Worm (Caenorhabditis elegans) whole organism, young adult: ENCODE data around the gene pelo-1.

Experiments used
- B0261.1 ChIP-seq: sonication (generic microtip); optimal IDR thresholded peaks from 2 replicates; lab custom pipeline; 2016; ENCODE audit warnings: mild to moderate bottlenecking, missing genetic modification characterization, moderate library complexity, missing compliant biosample characterization
- K12H6.12 ChIP-seq: fragments of 200-800 bp; sonication (Bioruptor generic); optimal IDR thresholded peaks from 2 replicates; lab custom pipeline; 2018; ENCODE audit warnings: mild to moderate bottlenecking, missing genetic modification characterization, missing compliant biosample characterization
- T26A5.8 ChIP-seq: sonication (generic microtip); optimal IDR thresholded peaks from 2 replicates; lab custom pipeline; 2016; ENCODE audit warnings: missing genetic modification characterization, missing compliant biosample characterization
- chd-7 ChIP-seq: sonication (generic microtip); optimal IDR thresholded peaks from 2 replicates; lab custom pipeline; 2016; ENCODE audit warnings: mild to moderate bottlenecking, missing genetic modification characterization, moderate library complexity, missing compliant biosample characterization
- die-1 ChIP-seq: sonication (generic microtip); optimal IDR thresholded peaks from 2 replicates; lab custom pipeline; 2016; ENCODE audit warnings: missing genotype, mild to moderate bottlenecking, missing genetic modification characterization, missing compliant biosample characterization
- dpff-1 ChIP-seq: sonication (generic microtip); optimal IDR thresholded peaks from 2 replicates; lab custom pipeline; 2017; ENCODE audit warnings: mild to moderate bottlenecking, missing genetic modification characterization, missing compliant biosample characterization
- let-526 ChIP-seq: fragments of 200-800 bp; sonication (Bioruptor generic); IDR thresholded peaks from 2 replicates; pipeline ENCODE4 v1.3.6; 2022; ENCODE audit warnings: missing genetic modification reagents, missing genetic modification characterization, missing compliant biosample characterization
- let-607 ChIP-seq, 2 experiments: fragments of 200-800 bp in 1 of 2; sonication (Bioruptor generic) in 1 of 2; sonication (generic microtip) in 1 of 2; optimal IDR thresholded peaks; 2 replicates each; lab custom pipeline; 2016 to 2018; ENCODE audit warnings: mild to moderate bottlenecking in 2 of 2, missing compliant biosample characterization in 2 of 2, missing genetic modification characterization in 2 of 2, moderate library complexity in 2 of 2, missing genotype in 1 of 2
- madf-8 ChIP-seq: fragments of 200-800 bp; sonication (Bioruptor generic); conservative IDR thresholded peaks from 2 replicates; pipeline ENCODE4 v1.3.6; 2022; ENCODE audit warnings: missing genetic modification reagents, missing genetic modification characterization, missing compliant biosample characterization
- nfya-1 ChIP-seq: sonication (generic microtip); optimal IDR thresholded peaks from 2 replicates; lab custom pipeline; 2017; ENCODE audit warnings: antibody characterized with exemption, missing compliant biosample characterization, missing genetic modification characterization, borderline replicate concordance; ENCODE audit not compliant: insufficient read depth
- zfh-2 ChIP-seq: fragments of 200-800 bp; sonication (Bioruptor generic); conservative IDR thresholded peaks from 2 replicates; pipeline ENCODE4 v1.3.6; 2022; ENCODE audit warnings: missing genetic modification reagents, missing genetic modification characterization, missing compliant biosample characterization
- ztf-25 ChIP-seq: fragments of 200-800 bp; sonication (Bioruptor generic); IDR thresholded peaks from 2 replicates; pipeline ENCODE4 v1.3.6; 2022; ENCODE audit warnings: missing genetic modification reagents, missing genetic modification characterization, missing compliant biosample characterization

- no peak for TF ChIP-seq B0261.1 (tag; lab: Kevin White, UChicago)
- no peak for TF ChIP-seq dpff-1 (tag; lab: Kevin White, UChicago)
- TF ChIP-seq let-607 (tag; optimal IDR thresholded peaks at IDR 0.05; lab: Kevin White, UChicago): no peak
- TF ChIP-seq nfya-1 (tag; lab: Kevin White, UChicago): no peak
- no peak for TF ChIP-seq let-526 (GFP tag; lab: Robert Waterston, UW)
- no peak for TF ChIP-seq chd-7 (tag; lab: Kevin White, UChicago)
- no peak for TF ChIP-seq madf-8 (GFP tag; lab: Robert Waterston, UW)
- TF ChIP-seq T26A5.8 (tag; lab: Kevin White, UChicago): no peak
- no peak for TF ChIP-seq die-1 (tag; lab: Kevin White, UChicago)
- TF ChIP-seq zfh-2 (GFP tag; lab: Robert Waterston, UW): no peak
- TF ChIP-seq ztf-25 (GFP tag; lab: Robert Waterston, UW): no peak
- peak; percentile 26 for TF ChIP-seq K12H6.12
These were observed 7.6 kb downstream of the pelo-1 start for ce11 chrIII:4196301-4196987.
